Fruit fly (Drosophila melanogaster): Measurements from ENCODE around the gene CG12170.

DNA sequence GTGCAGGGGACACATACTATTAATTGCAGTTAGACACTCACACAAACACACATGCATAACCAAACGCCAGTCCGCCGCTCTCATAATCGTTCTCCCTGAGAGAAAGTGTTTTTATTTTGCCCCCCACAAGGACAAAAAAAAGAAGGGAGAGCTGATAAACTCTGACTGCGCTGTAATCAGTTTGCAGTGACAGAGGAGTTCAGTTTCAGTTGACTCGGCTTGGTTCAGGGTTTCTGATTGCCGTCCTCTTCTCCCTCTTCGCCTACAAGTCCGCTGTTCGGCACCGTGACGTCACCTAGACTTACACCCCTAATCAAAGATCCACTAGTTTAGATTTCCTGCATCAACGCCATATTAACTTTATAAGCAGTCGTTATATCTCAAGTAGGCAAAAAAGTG lies 34.2 kb downstream of the CG12170 start:
- TF ChIP-seq pb (GFP tag; optimal IDR thresholded peaks at IDR 0.05): no peak
- no peak for TF ChIP-seq ham (GFP tag; IDR thresholded peaks at IDR 0.05)
- no peak for TF ChIP-seq wek (GFP tag; optimal IDR thresholded peaks at IDR 0.05)
- TF ChIP-seq CG31365 (tag; optimal IDR thresholded peaks at IDR 0.05): no peak
- TF ChIP-seq Mes4 (GFP tag; optimal IDR thresholded peaks at IDR 0.05): no peak
